Comparison of ENCODE assay signal across 7 worm cellular contexts in genomic region chrV:4730075-4730474, ce11.
TF ChIP-seq lines count a peak whose summit lies in the region.

tig-2 (minus strand) TSS chrV:4730161.

TF ChIP-seq in whole organism, L1 larva, 84 proteins besides CTCF, POLR2A, EP300 and RAD21 (continues in another document):
- peak; percentile 86 for TF ChIP-seq lin-14 (GFP tag; optimal IDR thresholded peaks at IDR 0.05; lab: Kevin White, UChicago)
- TF ChIP-seq ztf-11 (tag; optimal IDR thresholded peaks at IDR 0.05; lab: Kevin White, UChicago), result no peak
- TF ChIP-seq blmp-1 (tag; optimal IDR thresholded peaks at IDR 0.05; lab: Kevin White, UChicago), result no peak
- no peak for TF ChIP-seq nhr-90 (tag; optimal IDR thresholded peaks at IDR 0.05; lab: Kevin White, UChicago; ENCODE audit: poor library complexity)
- TF ChIP-seq unc-130 (tag; optimal IDR thresholded peaks at IDR 0.05; lab: Kevin White, UChicago), result peak; percentile 5
- TF ChIP-seq efl-1 (optimal IDR thresholded peaks at IDR 0.05; lab: Kevin White, UChicago), result no peak
- TF ChIP-seq efl-1 (GFP tag; optimal IDR thresholded peaks at IDR 0.05 in 1 of 2; lab: Kevin White, UChicago), result peak in 1 of 2 experiments; percentile 67
- no peak for TF ChIP-seq lin-13 (GFP tag; optimal IDR thresholded peaks at IDR 0.05; lab: Kevin White, UChicago)
- no peak for TF ChIP-seq ceh-63 (GFP tag; optimal IDR thresholded peaks at IDR 0.05; lab: Kevin White, UChicago)
- TF ChIP-seq mep-1 (tag; optimal IDR thresholded peaks at IDR 0.05; lab: Kevin White, UChicago), result peak; percentile 36
- peak; percentile 57 for TF ChIP-seq rnt-1 (tag; optimal IDR thresholded peaks at IDR 0.05; lab: Kevin White, UChicago)
- TF ChIP-seq hlh-17 (GFP tag; optimal IDR thresholded peaks at IDR 0.05; lab: Kevin White, UChicago; ENCODE audit: borderline replicate concordance), result no peak
- no peak for TF ChIP-seq pax-3 (tag; optimal IDR thresholded peaks at IDR 0.05; lab: Kevin White, UChicago)

TF ChIP-seq in whole organism, L2 larva, 48 proteins besides CTCF, POLR2A, EP300 and RAD21:
- TF ChIP-seq nhr-129 (tag; optimal IDR thresholded peaks at IDR 0.05; lab: Kevin White, UChicago), result peak; percentile 54
- TF ChIP-seq crh-2 (tag; optimal IDR thresholded peaks at IDR 0.05; lab: Kevin White, UChicago), result peak; percentile 2
- TF ChIP-seq C34F6.9 (tag; optimal IDR thresholded peaks at IDR 0.05; lab: Kevin White, UChicago), result peak; percentile 29
- TF ChIP-seq mbf-1 (tag; optimal IDR thresholded peaks at IDR 0.05; lab: Kevin White, UChicago), result no peak
- peak; percentile 59 for TF ChIP-seq Y55F3AM.14 (GFP tag; optimal IDR thresholded peaks at IDR 0.05; lab: Kevin White, UChicago)
- TF ChIP-seq egl-27 (tag; optimal IDR thresholded peaks at IDR 0.05; lab: Kevin White, UChicago), result no peak
- TF ChIP-seq lin-13 (GFP tag; optimal IDR thresholded peaks at IDR 0.05; lab: Kevin White, UChicago), result peak; percentile 1
- no peak for TF ChIP-seq nhr-77 (tag; optimal IDR thresholded peaks at IDR 0.05; lab: Kevin White, UChicago)
- peak; percentile 58 for TF ChIP-seq F13H6.1 (tag; optimal IDR thresholded peaks at IDR 0.05; lab: Kevin White, UChicago)
- peak in 1 of 2 experiments; percentile 20 for TF ChIP-seq lsy-2 (tag; optimal IDR thresholded peaks at IDR 0.05; lab: Kevin White, UChicago)

TF ChIP-seq in whole organism, L3 larva, 47 proteins besides CTCF, POLR2A, EP300 and RAD21 (continues in another document):
- TF ChIP-seq lsy-12 (tag; optimal IDR thresholded peaks at IDR 0.05; lab: Kevin White, UChicago) (no peak), eor-1 (tag; optimal IDR thresholded peaks at IDR 0.05; lab: Kevin White, UChicago) (no peak), tbx-2 (tag; optimal IDR thresholded peaks at IDR 0.05; lab: Kevin White, UChicago) (no peak), mml-1 (tag; optimal IDR thresholded peaks at IDR 0.05; lab: Kevin White, UChicago) (no peak), elt-1 (tag; optimal IDR thresholded peaks at IDR 0.05; lab: Kevin White, UChicago) (no peak), pha-4 (tag; optimal IDR thresholded peaks at IDR 0.05; lab: Kevin White, UChicago) (no peak), lin-15B (tag; optimal IDR thresholded peaks at IDR 0.05; lab: Kevin White, UChicago) (no peak), nhr-23 (tag; optimal IDR thresholded peaks at IDR 0.05; lab: Kevin White, UChicago) (no peak), unc-39 (tag; optimal IDR thresholded peaks at IDR 0.05; lab: Kevin White, UChicago) (no peak), zag-1 (tag; optimal IDR thresholded peaks at IDR 0.05; lab: Kevin White, UChicago) (no peak), ceh-9 (tag; optimal IDR thresholded peaks at IDR 0.05; lab: Kevin White, UChicago) (no peak), nhr-76 (tag; optimal IDR thresholded peaks at IDR 0.05; lab: Kevin White, UChicago) (no peak), nfya-1 (tag; optimal IDR thresholded peaks at IDR 0.05; lab: Kevin White, UChicago; ENCODE audit: insufficient read depth) (peak; percentile 27), mdl-1 (tag; optimal IDR thresholded peaks at IDR 0.05; lab: Kevin White, UChicago) (no peak), pqm-1 (tag; optimal IDR thresholded peaks at IDR 0.05; lab: Kevin White, UChicago) (no peak)

TF ChIP-seq in whole organism, L4 larva, 104 proteins besides CTCF, POLR2A, EP300 and RAD21 (continues in another document):
- TF ChIP-seq cey-2 (tag; optimal IDR thresholded peaks at IDR 0.05; lab: Kevin White, UChicago; ENCODE audit: borderline replicate concordance, insufficient read depth), result no peak
- no peak for TF ChIP-seq ztf-7 (tag; optimal IDR thresholded peaks at IDR 0.05; lab: Kevin White, UChicago)
- TF ChIP-seq snpc-4 (tag; optimal IDR thresholded peaks at IDR 0.05; lab: Kevin White, UChicago), result no peak
- TF ChIP-seq lsy-2 (tag; optimal IDR thresholded peaks at IDR 0.05; lab: Kevin White, UChicago), result peak in 1 of 2 experiments; percentile 29
- 0 out of 2 replicates have a peak, but pooled peaks have one; percentile 25 for TF ChIP-seq saeg-2 (GFP tag; IDR thresholded peaks at IDR 0.05; lab: Robert Waterston, UW)
- no peak for TF ChIP-seq nhr-111 (GFP tag; optimal IDR thresholded peaks at IDR 0.05; lab: Kevin White, UChicago)
- TF ChIP-seq nhr-6 (tag; optimal IDR thresholded peaks at IDR 0.05; lab: Kevin White, UChicago), result no peak
- no peak for TF ChIP-seq nhr-25 (tag; optimal IDR thresholded peaks at IDR 0.05; lab: Kevin White, UChicago; ENCODE audit: borderline replicate concordance, insufficient read depth)
- TF ChIP-seq daf-16 (GFP tag; optimal IDR thresholded peaks at IDR 0.05; lab: Kevin White, UChicago), result no peak
- TF ChIP-seq daf-16 (tag; optimal IDR thresholded peaks at IDR 0.05; lab: Kevin White, UChicago), result no peak
- no peak for TF ChIP-seq tra-1 (GFP tag; IDR thresholded peaks at IDR 0.05; lab: Robert Waterston, UW)
- no peak for TF ChIP-seq php-3 (GFP tag; IDR thresholded peaks at IDR 0.05; lab: Robert Waterston, UW)
- TF ChIP-seq unc-130 (GFP tag; optimal IDR thresholded peaks at IDR 0.05; lab: Kevin White, UChicago), result no peak
- TF ChIP-seq sdz-12 (GFP tag; optimal IDR thresholded peaks at IDR 0.05; lab: Kevin White, UChicago), result no peak

TF ChIP-seq in whole organism, late embryonic, 69 proteins besides CTCF, POLR2A, EP300 and RAD21:
- peak; percentile 23 for TF ChIP-seq nfya-1 (tag; optimal IDR thresholded peaks at IDR 0.05; lab: Kevin White, UChicago)
- TF ChIP-seq ceh-18 (tag; optimal IDR thresholded peaks at IDR 0.05; lab: Kevin White, UChicago), result peak; percentile 48
- TF ChIP-seq elt-4 (tag; optimal IDR thresholded peaks at IDR 0.05; lab: Kevin White, UChicago), result no peak
- TF ChIP-seq fkh-10 (GFP tag; optimal IDR thresholded peaks at IDR 0.05; lab: Kevin White, UChicago), result no peak
- TF ChIP-seq sox-2 (GFP tag; IDR thresholded peaks at IDR 0.05; lab: Robert Waterston, UW), result no peak
- TF ChIP-seq ceh-19 (GFP tag; optimal IDR thresholded peaks at IDR 0.05; lab: Kevin White, UChicago), result no peak
- TF ChIP-seq hlh-6 (tag; optimal IDR thresholded peaks at IDR 0.05; lab: Kevin White, UChicago), result no peak
- TF ChIP-seq tbx-2 (tag; optimal IDR thresholded peaks at IDR 0.05; lab: Kevin White, UChicago), result peak; percentile 8
- no peak for TF ChIP-seq ttx-3 (tag; optimal IDR thresholded peaks at IDR 0.05; lab: Kevin White, UChicago)
- TF ChIP-seq lin-11 (tag; optimal IDR thresholded peaks at IDR 0.05; lab: Kevin White, UChicago), result no peak
- no peak for TF ChIP-seq lim-6 (tag; optimal IDR thresholded peaks at IDR 0.05; lab: Kevin White, UChicago)
- no peak for TF ChIP-seq npax-4 (tag; optimal IDR thresholded peaks at IDR 0.05; lab: Kevin White, UChicago)
- TF ChIP-seq ztf-16 (tag; optimal IDR thresholded peaks at IDR 0.05; lab: Kevin White, UChicago), result no peak
- TF ChIP-seq unc-3 (GFP tag; conservative IDR thresholded peaks at IDR 0.05; lab: Robert Waterston, UW), result no peak
- TF ChIP-seq unc-3 (tag; optimal IDR thresholded peaks at IDR 0.05; lab: Kevin White, UChicago), result no peak

TF ChIP-seq in whole organism, mixed stage, embryonic, 35 proteins besides CTCF, POLR2A, EP300 and RAD21:
- TF ChIP-seq zip-8 (tag; optimal IDR thresholded peaks at IDR 0.05; lab: Kevin White, UChicago), result no peak
- no peak for TF ChIP-seq drap-1 (GFP tag; optimal IDR thresholded peaks at IDR 0.05; lab: Kevin White, UChicago)
- no peak for TF ChIP-seq lin-32 (GFP tag; optimal IDR thresholded peaks at IDR 0.05; lab: Kevin White, UChicago)
- TF ChIP-seq snpc-4 (tag; optimal IDR thresholded peaks at IDR 0.05; lab: Kevin White, UChicago), result no peak
- TF ChIP-seq M03D4.4 (tag; optimal IDR thresholded peaks at IDR 0.05; lab: Kevin White, UChicago), result peak; percentile 40
- peak; percentile 18 for TF ChIP-seq unc-120 (tag; optimal IDR thresholded peaks at IDR 0.05; lab: Kevin White, UChicago; ENCODE audit: poor library complexity, severe bottlenecking)
- no peak for TF ChIP-seq nhr-2 (tag; optimal IDR thresholded peaks at IDR 0.05; lab: Kevin White, UChicago)

TF ChIP-seq in whole organism, young adult, 124 proteins besides CTCF, POLR2A, EP300 and RAD21:
- TF ChIP-seq nfyb-1 (GFP tag; IDR thresholded peaks at IDR 0.05; lab: Robert Waterston, UW) (0 out of 2 replicates have a peak, but pooled peaks have one; percentile 22), K11D2.4 (GFP tag; IDR thresholded peaks at IDR 0.05; lab: Robert Waterston, UW) (peak; percentile 52; the same call in 1 of the 2 replicates), F23B12.7 (tag; optimal IDR thresholded peaks at IDR 0.05; lab: Kevin White, UChicago; ENCODE audit: insufficient read depth) (no peak), somi-1 (GFP tag; optimal IDR thresholded peaks at IDR 0.05; lab: Kevin White, UChicago) (peak; percentile 63), xnd-1 (tag; optimal IDR thresholded peaks at IDR 0.05; lab: Kevin White, UChicago) (no peak), rcor-1 (GFP tag; IDR thresholded peaks at IDR 0.05; lab: Robert Waterston, UW) (no peak), cebp-1 (GFP tag; IDR thresholded peaks at IDR 0.05; lab: Robert Waterston, UW) (no peak), cebp-1 (tag; optimal IDR thresholded peaks at IDR 0.05; lab: Kevin White, UChicago) (peak; percentile 40), ztf-28 (GFP tag; IDR thresholded peaks at IDR 0.05; lab: Robert Waterston, UW) (no peak), let-607 (tag; optimal IDR thresholded peaks at IDR 0.05; lab: Kevin White, UChicago) (no peak), F22D6.2 (tag; optimal IDR thresholded peaks at IDR 0.05; lab: Kevin White, UChicago) (no peak), ztf-26 (tag; optimal IDR thresholded peaks at IDR 0.05; lab: Kevin White, UChicago) (peak; percentile 38)
TF ChIP-seq in whole organism, young adult: peak in this region for 5.
